Worm (Caenorhabditis elegans) whole organism, L4 larva: ENCODE results near the gene clec-214.

ENCODE experiments used
- Y105C5A.15 ChIP-seq: fragments of 200-800 bp; sonication (Bioruptor generic); IDR thresholded peaks from 2 replicates; pipeline ENCODE4 v1.3.6; 2022; ENCODE audit warnings: missing genetic modification characterization, missing compliant biosample characterization
- Y48G9A.11 ChIP-seq: fragments of 200-800 bp; sonication (Bioruptor generic); IDR thresholded peaks from 2 replicates; pipeline ENCODE4 v1.3.6; 2022; ENCODE audit warnings: missing genetic modification reagents, missing genetic modification characterization, missing compliant biosample characterization
- Y75B8A.6 ChIP-seq: fragments of 200-800 bp; sonication (Bioruptor generic); IDR thresholded peaks from 2 replicates; pipeline ENCODE4 v1.3.6; 2022; ENCODE audit warnings: missing genetic modification reagents, missing genetic modification characterization, missing compliant biosample characterization
- ama-1 ChIP-seq: fragments of 150-350 bp; optimal IDR thresholded peaks from 2 replicates; lab custom pipeline; 2014; ENCODE audit warnings: inconsistent platforms, mixed read lengths
- ceh-62 ChIP-seq: sonication (generic microtip); optimal IDR thresholded peaks from 2 replicates; lab custom pipeline; 2017; ENCODE audit warnings: missing biosample characterization, missing genetic modification characterization
- ceh-82 ChIP-seq: sonication (generic microtip); optimal IDR thresholded peaks from 2 replicates; lab custom pipeline; 2017; ENCODE audit warnings: missing biosample characterization, missing genetic modification characterization
- daf-16 ChIP-seq, 3 experiments: sonication (generic microtip); optimal IDR thresholded peaks; 2 replicates each; lab custom pipeline; 2016 to 2017; ENCODE audit warnings: missing genetic modification characterization in 3 of 3, missing genetic modification reagents in 3 of 3, mild to moderate bottlenecking in 2 of 3, missing compliant biosample characterization in 2 of 3, missing biosample characterization in 1 of 3, moderate library complexity in 1 of 3
- dmd-6 ChIP-seq: fragments of 200-800 bp; sonication (Bioruptor generic); IDR thresholded peaks from 2 replicates; pipeline ENCODE4 v1.3.6; 2022; ENCODE audit warnings: missing genetic modification reagents, missing genetic modification characterization, missing compliant biosample characterization
- dpl-1 ChIP-seq: fragments of 150-350 bp; optimal IDR thresholded peaks from 2 replicates; lab custom pipeline; 2014; ENCODE audit warnings: missing biosample characterization, missing genetic modification reagents, missing genetic modification characterization
- duxl-1 ChIP-seq: sonication (generic microtip); optimal IDR thresholded peaks from 2 replicates; lab custom pipeline; 2016; ENCODE audit warnings: mild to moderate bottlenecking, missing genetic modification characterization, moderate library complexity, missing compliant biosample characterization; ENCODE audit not compliant: poor library complexity
- dve-1 ChIP-seq: sonication (generic microtip); optimal IDR thresholded peaks from 2 replicates; lab custom pipeline; 2017; ENCODE audit warnings: antibody characterized with exemption, mild to moderate bottlenecking, missing genetic modification characterization, missing compliant biosample characterization; ENCODE audit not compliant: insufficient read depth
- egl-43 ChIP-seq: fragments of 200-800 bp; sonication (Bioruptor generic); IDR thresholded peaks from 2 replicates; pipeline ENCODE4 v1.3.6; 2022; ENCODE audit warnings: missing genetic modification reagents, missing genetic modification characterization, missing compliant biosample characterization
- fkh-10 ChIP-seq: fragments of 150-350 bp; optimal IDR thresholded peaks from 2 replicates; lab custom pipeline; 2014; ENCODE audit warnings: missing biosample characterization, missing genetic modification reagents, missing genetic modification characterization
- hif-1 ChIP-seq, 2 experiments: sonication (generic microtip); optimal IDR thresholded peaks; 2 replicates each; lab custom pipeline; 2016 to 2017; ENCODE audit warnings: missing compliant biosample characterization in 2 of 2, missing genetic modification characterization in 2 of 2, missing genetic modification reagents in 2 of 2, missing genotype in 2 of 2, mild to moderate bottlenecking in 1 of 2
- hlh-11 ChIP-seq: fragments of 200-800 bp; sonication (Bioruptor generic); optimal IDR thresholded peaks from 2 replicates; lab custom pipeline; 2018; ENCODE audit warnings: mild to moderate bottlenecking, missing genetic modification characterization, missing compliant biosample characterization
- hlh-30 ChIP-seq: sonication (generic microtip); optimal IDR thresholded peaks from 2 replicates; lab custom pipeline; 2017; ENCODE audit warnings: antibody characterized with exemption, mild to moderate bottlenecking, missing genetic modification characterization, missing compliant biosample characterization; ENCODE audit not compliant: insufficient read depth
- lin-29 ChIP-seq: fragments of 200-800 bp; sonication (Bioruptor generic); IDR thresholded peaks from 2 replicates; pipeline ENCODE4 v1.3.6; 2022; ENCODE audit warnings: missing genetic modification reagents, missing genetic modification characterization, missing compliant biosample characterization
- lin-38 ChIP-seq: fragments of 200-800 bp; sonication (Bioruptor generic); IDR thresholded peaks from 2 replicates; pipeline ENCODE4 v1.3.6; 2022; ENCODE audit warnings: missing genetic modification reagents, missing genetic modification characterization, missing compliant biosample characterization
- lir-3 ChIP-seq: sonication (generic microtip); optimal IDR thresholded peaks from 2 replicates; lab custom pipeline; 2016; ENCODE audit warnings: mild to moderate bottlenecking, missing genetic modification characterization, missing compliant biosample characterization
- mep-1 ChIP-seq: fragments of 150-350 bp; sonication (generic microtip); optimal IDR thresholded peaks from 3 replicates; lab custom pipeline; 2014; ENCODE audit warnings: missing biosample characterization, missing genetic modification characterization
- mxl-3 ChIP-seq: fragments of 200-800 bp; sonication (Bioruptor generic); optimal IDR thresholded peaks from 2 replicates; lab custom pipeline; 2018; ENCODE audit warnings: mild to moderate bottlenecking, missing genetic modification characterization, missing compliant biosample characterization
- nhr-10 ChIP-seq: fragments of 150-350 bp; optimal IDR thresholded peaks from 2 replicates; lab custom pipeline; 2014; ENCODE audit warnings: missing biosample characterization, missing genetic modification characterization
- nhr-102 ChIP-seq: sonication (generic microtip); optimal IDR thresholded peaks from 2 replicates; lab custom pipeline; 2016; ENCODE audit warnings: mild to moderate bottlenecking, missing genetic modification characterization, moderate library complexity, missing compliant biosample characterization
- nhr-111 ChIP-seq: fragments of 200-800 bp; sonication (Bioruptor generic); optimal IDR thresholded peaks from 2 replicates; lab custom pipeline; 2018; ENCODE audit warnings: mild to moderate bottlenecking, missing genetic modification characterization, missing compliant biosample characterization
- nhr-6 ChIP-seq: fragments of 150-350 bp; optimal IDR thresholded peaks from 2 replicates; lab custom pipeline; 2014; ENCODE audit warnings: missing biosample characterization, missing genetic modification characterization
- nhr-76 ChIP-seq: fragments of 150-350 bp; optimal IDR thresholded peaks from 2 replicates; lab custom pipeline; 2014; ENCODE audit warnings: missing biosample characterization, missing genetic modification characterization
- php-3 ChIP-seq: fragments of 200-800 bp; sonication (Bioruptor generic); IDR thresholded peaks from 2 replicates; pipeline ENCODE4 v1.3.6; 2022; ENCODE audit warnings: missing genetic modification reagents, missing genetic modification characterization, missing compliant biosample characterization
- rbr-2 ChIP-seq: sonication (generic microtip); optimal IDR thresholded peaks from 2 replicates; lab custom pipeline; 2016; ENCODE audit warnings: missing genotype, missing genetic modification characterization, missing compliant biosample characterization
- spr-1 ChIP-seq: sonication (generic microtip); optimal IDR thresholded peaks from 2 replicates; lab custom pipeline; 2016; ENCODE audit warnings: mild to moderate bottlenecking, missing genetic modification characterization, missing compliant biosample characterization
- spr-3 ChIP-seq: fragments of 200-800 bp; sonication (Bioruptor generic); optimal IDR thresholded peaks from 2 replicates; lab custom pipeline; 2018; ENCODE audit warnings: mild to moderate bottlenecking, missing genetic modification characterization, missing compliant biosample characterization
- tag-97 ChIP-seq: fragments of 200-800 bp; sonication (Bioruptor generic); IDR thresholded peaks from 2 replicates; pipeline ENCODE4 v1.3.6; 2022; ENCODE audit warnings: missing genetic modification characterization, missing compliant biosample characterization
- unc-39 ChIP-seq: sonication (generic microtip); optimal IDR thresholded peaks from 2 replicates; lab custom pipeline; 2017; ENCODE audit warnings: missing biosample characterization, missing genetic modification characterization
- zfp-2 ChIP-seq: sonication (generic microtip); optimal IDR thresholded peaks from 2 replicates; lab custom pipeline; 2016; ENCODE audit warnings: mild to moderate bottlenecking, missing genetic modification characterization, missing compliant biosample characterization
- zfp-3 ChIP-seq: fragments of 200-800 bp; sonication (Bioruptor generic); conservative IDR thresholded peaks from 2 replicates; pipeline ENCODE4 v1.3.6; 2022; ENCODE audit warnings: missing genetic modification reagents, missing genetic modification characterization, missing compliant biosample characterization
- zip-11 ChIP-seq: fragments of 200-800 bp; sonication (Bioruptor generic); IDR thresholded peaks from 2 replicates; pipeline ENCODE4 v1.3.6; 2022; ENCODE audit warnings: missing genetic modification characterization, missing compliant biosample characterization
- zip-2 ChIP-seq: fragments of 150-350 bp; optimal IDR thresholded peaks from 2 replicates; lab custom pipeline; 2014; ENCODE audit warnings: missing biosample characterization, missing genetic modification characterization

Gene clec-214

ce11 chrV:7590454-7590853 is 19.7 kb upstream of the clec-214 start, which contains the start of gene C50E3.6:
Gene C50E3.6 (minus strand): TSS chrV:7590554.
- TF ChIP-seq zfp-2 (tag; lab: Kevin White, UChicago) (no peak), fkh-10 (GFP tag; lab: Kevin White, UChicago) (peak; percentile 15), ama-1 (no peak), Y48G9A.11 (GFP tag; lab: Robert Waterston, UW) (no peak)

DNA sequence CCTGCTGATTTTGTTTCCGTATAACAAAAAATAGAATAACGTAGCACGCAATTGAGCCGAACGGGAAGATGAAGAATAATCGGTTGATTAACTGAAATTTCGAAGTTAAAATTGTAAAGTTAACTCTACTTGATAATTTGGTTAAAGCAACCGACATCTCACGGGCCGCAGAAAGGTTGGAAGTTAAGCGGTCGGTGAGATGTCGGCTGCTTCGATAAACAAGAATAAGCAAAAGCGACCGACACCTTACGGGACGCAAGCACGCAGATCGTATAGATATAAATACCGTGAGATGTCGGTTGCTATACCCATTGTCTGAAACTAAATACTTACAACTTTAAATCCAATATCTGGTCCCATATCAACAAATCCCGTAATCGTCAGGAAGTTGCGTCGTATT is 15.0 kb upstream of the clec-214 start:
- no peak for TF ChIP-seq hlh-30
- no peak for TF ChIP-seq nhr-111
- no peak for TF ChIP-seq hlh-11 (tag; lab: Kevin White, UChicago)
- no peak for TF ChIP-seq unc-39
- TF ChIP-seq lin-38, result no peak
- no peak for TF ChIP-seq lin-29
- TF ChIP-seq mxl-3 (GFP tag; lab: Kevin White, UChicago), result no peak
- TF ChIP-seq daf-16 (GFP tag; optimal IDR thresholded peaks at IDR 0.05; lab: Kevin White, UChicago), result no peak
- no peak for TF ChIP-seq daf-16 (tag; optimal IDR thresholded peaks at IDR 0.05; lab: Kevin White, UChicago)
- TF ChIP-seq lir-3 (tag; lab: Kevin White, UChicago), result no peak
- no peak for TF ChIP-seq nhr-6 (tag; lab: Kevin White, UChicago)
- TF ChIP-seq zfp-2 (tag; lab: Kevin White, UChicago), result no peak

DNA sequence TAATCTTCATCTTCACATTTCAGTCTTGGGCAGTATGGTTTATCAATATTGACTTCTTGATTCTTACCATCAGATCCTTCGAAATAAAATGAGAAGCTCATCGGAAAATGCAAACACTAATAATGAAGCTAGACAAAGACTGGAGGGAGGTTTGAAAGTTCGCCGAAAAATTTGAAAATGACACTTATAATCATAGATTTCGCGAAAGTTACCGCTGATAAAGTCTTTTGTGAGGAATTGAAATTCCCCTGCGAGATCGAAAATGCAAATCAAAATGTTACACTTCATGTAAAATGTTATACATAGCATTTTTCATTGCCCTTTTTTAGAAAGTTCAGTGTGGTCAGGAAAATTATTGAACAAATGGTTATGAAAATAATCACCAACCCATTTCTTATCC is 11.9 kb upstream of the clec-214 start, which contains the start of gene C50E3.7:
Gene C50E3.7, minus strand, starts transcription at position 101 of the 400 bp plus-strand sequence.
- TF ChIP-seq lin-29, result no peak
- no peak for TF ChIP-seq hif-1 (tag; optimal IDR thresholded peaks at IDR 0.05; lab: Kevin White, UChicago)
- TF ChIP-seq dve-1 (tag; lab: Kevin White, UChicago), result no peak
- TF ChIP-seq spr-3, result no peak
- no peak for TF ChIP-seq spr-1 (tag; lab: Kevin White, UChicago)
- TF ChIP-seq tag-97, result no peak
- TF ChIP-seq Y75B8A.6 (GFP tag; lab: Robert Waterston, UW), result no peak
- no peak for TF ChIP-seq zip-2 (tag; lab: Kevin White, UChicago)

ce11 chrV:7600149-7600548 is 10.0 kb upstream of the clec-214 start, which contains the start of gene C50E3.9:
Gene C50E3.9 (minus strand): TSS chrV:7600249.
- TF ChIP-seq nhr-10 (tag; lab: Kevin White, UChicago), result no peak

DNA sequence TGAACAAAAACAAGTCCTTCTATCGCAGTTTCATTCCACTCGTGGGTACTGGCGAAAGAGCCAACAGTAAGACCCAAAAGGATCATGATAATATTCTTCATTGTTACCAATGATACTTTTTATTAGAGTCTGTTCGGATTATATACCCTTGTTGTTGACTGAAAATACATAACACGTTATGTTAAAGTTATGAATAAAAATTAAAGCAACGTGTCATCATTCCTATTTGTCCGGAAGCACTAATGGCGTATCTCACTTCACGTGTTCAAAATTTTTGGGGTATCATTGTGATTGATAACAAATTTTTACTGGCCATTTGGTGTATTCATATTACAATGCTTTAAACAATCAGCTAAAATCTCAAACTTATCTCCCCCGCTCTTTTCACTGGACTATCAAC is 8.7 kb upstream of the clec-214 start, which contains the start of gene scl-26:
Gene scl-26, minus strand, starts transcription at position 101 of the 400 bp plus-strand sequence.
- TF ChIP-seq nhr-76 (tag; lab: Kevin White, UChicago) (no peak), spr-1 (tag; lab: Kevin White, UChicago) (no peak), Y105C5A.15 (GFP tag; lab: Robert Waterston, UW) (no peak), zip-11 (GFP tag; lab: Robert Waterston, UW) (no peak)

DNA sequence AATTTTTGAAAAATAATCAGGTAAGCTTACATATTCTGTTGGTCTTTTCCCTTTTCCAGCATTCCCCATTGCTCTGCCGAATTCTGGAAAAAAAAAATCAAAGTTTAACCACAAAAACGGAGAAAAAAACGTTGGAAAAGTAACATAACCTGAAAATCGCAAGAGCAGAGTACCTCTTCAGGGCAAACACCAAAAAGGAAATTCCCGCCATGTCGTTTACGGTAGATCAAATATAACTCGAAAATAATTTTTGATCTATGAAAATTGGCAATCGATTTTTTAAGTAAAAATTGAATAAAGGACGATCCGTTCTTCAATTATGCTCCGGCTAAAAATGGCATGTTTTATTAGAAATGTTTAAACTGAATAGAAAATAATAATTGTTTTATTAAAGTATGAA is 6.8 kb upstream of the clec-214 start, which contains the start of gene C50E3.11:
Gene C50E3.11, minus strand, starts transcription at position 83 of the 400 bp plus-strand sequence.
- TF ChIP-seq duxl-1 (tag; lab: Kevin White, UChicago) (no peak), nhr-76 (tag; lab: Kevin White, UChicago) (no peak), rbr-2 (tag; lab: Kevin White, UChicago) (no peak)

DNA sequence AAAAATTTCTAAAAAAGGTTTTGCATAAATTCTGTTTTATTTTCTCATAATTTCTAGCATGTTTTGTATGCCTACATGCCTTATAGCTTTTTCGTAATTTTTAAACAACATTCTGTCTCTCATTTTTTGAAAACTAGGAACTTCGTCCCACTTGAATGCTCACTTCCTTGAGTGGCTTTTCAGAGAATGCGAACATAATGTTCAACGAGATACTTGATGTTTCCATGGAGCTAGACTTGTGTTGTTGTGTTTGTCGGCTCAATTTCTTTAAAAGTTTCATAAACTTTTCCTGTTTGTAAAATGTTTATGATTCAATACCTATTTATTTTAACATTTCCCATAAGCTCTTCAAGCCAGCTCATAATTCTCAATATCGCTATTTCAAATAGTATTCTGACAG is 5.3 kb upstream of the clec-214 start, which contains the start of gene clec-213:
Gene clec-213, plus strand, starts transcription at position 301 of the 400 bp plus-strand sequence.
- TF ChIP-seq php-3, result no peak
- no peak for TF ChIP-seq zfp-3
- no peak for TF ChIP-seq egl-43 (GFP tag; lab: Robert Waterston, UW)
- no peak for TF ChIP-seq mep-1
- no peak for TF ChIP-seq ceh-62
- no peak for TF ChIP-seq nhr-102
- no peak for TF ChIP-seq dmd-6
- no peak for TF ChIP-seq dpl-1
- TF ChIP-seq ceh-82 (tag; lab: Kevin White, UChicago), result no peak
